Fruit fly (Drosophila melanogaster) whole organism, prepupa: ENCODE results near the gene sina.

Source experiments
- CG10631 ChIP-seq: fragments of 200-800 bp; sonication (Bioruptor generic); optimal IDR thresholded peaks from 2 replicates; lab custom pipeline; 2016; ENCODE audit warnings: missing biosample characterization, missing genetic modification characterization
- CG11902 ChIP-seq: fragments of 200-800 bp; sonication (Bioruptor generic); optimal IDR thresholded peaks from 3 replicates; lab custom pipeline; 2016; ENCODE audit warnings: missing biosample characterization, missing genetic modification characterization
- CG15336 ChIP-seq: fragments of 200-800 bp; sonication (Bioruptor generic); IDR thresholded peaks from 2 replicates; pipeline ENCODE4 v1.3.6; 2022; ENCODE audit warnings: missing biosample characterization, missing genetic modification characterization
- CG31627 ChIP-seq: fragments of 200-800 bp; sonication (Bioruptor generic); optimal IDR thresholded peaks from 3 replicates; lab custom pipeline; 2016; ENCODE audit warnings: missing biosample characterization, missing genetic modification characterization
- CG34406 ChIP-seq: fragments of 200-800 bp; sonication (Bioruptor generic); optimal IDR thresholded peaks from 3 replicates; lab custom pipeline; 2016; ENCODE audit warnings: missing biosample characterization, missing genetic modification characterization
- CG4318 ChIP-seq: fragments of 200-800 bp; sonication (Bioruptor generic); optimal IDR thresholded peaks from 3 replicates; lab custom pipeline; 2017; ENCODE audit warnings: missing biosample characterization, mild to moderate bottlenecking, missing genetic modification characterization
- CG6163 ChIP-seq: fragments of 200-800 bp; sonication (Bioruptor generic); IDR thresholded peaks from 3 replicates; pipeline ENCODE4 v1.3.6; 2022; ENCODE audit warnings: missing biosample characterization, missing genetic modification characterization
- CG6276 ChIP-seq: fragments of 200-800 bp; sonication (Bioruptor generic); optimal IDR thresholded peaks from 2 replicates; lab custom pipeline; 2017; ENCODE audit warnings: missing biosample characterization, mild to moderate bottlenecking, missing genetic modification characterization
- CG6808 ChIP-seq: fragments of 200-800 bp; sonication (Bioruptor generic); optimal IDR thresholded peaks from 3 replicates; lab custom pipeline; 2017; ENCODE audit warnings: missing biosample characterization, missing genetic modification characterization, mild to moderate bottlenecking, moderate library complexity, missing genetic modification reagents
- CG6854 ChIP-seq: fragments of 200-800 bp; sonication (Bioruptor generic); optimal IDR thresholded peaks from 2 replicates; lab custom pipeline; 2017; ENCODE audit warnings: missing biosample characterization, mild to moderate bottlenecking, missing genetic modification characterization
- CG7368 ChIP-seq: fragments of 200-800 bp; sonication (Bioruptor generic); optimal IDR thresholded peaks from 3 replicates; lab custom pipeline; 2016; ENCODE audit warnings: missing biosample characterization, missing genetic modification characterization
- CG8632 ChIP-seq: fragments of 200-800 bp; sonication (Bioruptor generic); optimal IDR thresholded peaks from 3 replicates; lab custom pipeline; 2016; ENCODE audit warnings: missing biosample characterization, missing genetic modification characterization
- CG9139 ChIP-seq: fragments of 200-800 bp; sonication (Bioruptor generic); optimal IDR thresholded peaks from 3 replicates; lab custom pipeline; 2017; ENCODE audit warnings: missing biosample characterization, mild to moderate bottlenecking, missing genetic modification characterization
- Eip75B ChIP-seq: fragments of 200-800 bp; sonication (Bioruptor generic); optimal IDR thresholded peaks from 3 replicates; lab custom pipeline; 2016; ENCODE audit warnings: missing biosample characterization, missing genetic modification characterization
- Eip78C ChIP-seq: fragments of 200-800 bp; sonication (Bioruptor generic); peaks from one replicate; lab custom pipeline; 2016; ENCODE audit warnings: missing biosample characterization, missing genetic modification characterization
- Gug ChIP-seq: fragments of 200-800 bp; sonication (Bioruptor generic); IDR thresholded peaks from 2 replicates; pipeline ENCODE4 v1.3.6; 2022; ENCODE audit warnings: missing biosample characterization, missing genetic modification characterization
- Hr38 ChIP-seq: sonication (Bioruptor generic); optimal IDR thresholded peaks from 2 replicates; lab custom pipeline; 2016; ENCODE audit warnings: missing biosample characterization, missing genetic modification characterization
- Hr39 ChIP-seq: fragments of 200-800 bp; sonication (Bioruptor generic); optimal IDR thresholded peaks from 2 replicates; lab custom pipeline; 2016; ENCODE audit warnings: missing biosample characterization, missing genetic modification characterization
- Hr4 ChIP-seq: fragments of 200-800 bp; sonication (Bioruptor generic); optimal IDR thresholded peaks from 3 replicates; lab custom pipeline; 2016; ENCODE audit warnings: missing biosample characterization, missing genetic modification characterization
- Lpt ChIP-seq: fragments of 200-800 bp; sonication (Bioruptor generic); optimal IDR thresholded peaks from 3 replicates; lab custom pipeline; 2016; ENCODE audit warnings: missing biosample characterization, missing genetic modification characterization
- Met ChIP-seq: fragments of 200-800 bp; sonication (Bioruptor generic); optimal IDR thresholded peaks from 3 replicates; lab custom pipeline; 2016; ENCODE audit warnings: missing biosample characterization, missing genetic modification characterization
- Smox ChIP-seq: fragments of 200-800 bp; sonication (Bioruptor generic); optimal IDR thresholded peaks from 3 replicates; lab custom pipeline; 2016; ENCODE audit warnings: missing biosample characterization, missing genetic modification characterization
- Sox102F ChIP-seq: fragments of 200-800 bp; sonication (Bioruptor generic); optimal IDR thresholded peaks from 2 replicates; lab custom pipeline; 2016; ENCODE audit warnings: missing biosample characterization, mild to moderate bottlenecking, missing genetic modification characterization
- Sox14 ChIP-seq: fragments of 200-800 bp; sonication (Bioruptor generic); optimal IDR thresholded peaks from 3 replicates; lab custom pipeline; 2016; ENCODE audit warnings: missing biosample characterization, missing genetic modification characterization
- achi ChIP-seq: fragments of 200-800 bp; sonication (Bioruptor generic); optimal IDR thresholded peaks from 3 replicates; lab custom pipeline; 2016; ENCODE audit warnings: missing biosample characterization, missing genetic modification characterization
- dac ChIP-seq: fragments of 200-800 bp; sonication (Bioruptor generic); optimal IDR thresholded peaks from 2 replicates; lab custom pipeline; 2017; ENCODE audit warnings: missing biosample characterization, mild to moderate bottlenecking, missing genetic modification characterization
- dsx ChIP-seq: fragments of 200-800 bp; optimal IDR thresholded peaks from 3 replicates; lab custom pipeline; 2019; ENCODE audit warnings: missing biosample characterization, mild to moderate bottlenecking, missing genetic modification characterization, moderate library complexity; ENCODE audit not compliant: poor library complexity, severe bottlenecking
- eg ChIP-seq: fragments of 200-800 bp; sonication (Bioruptor generic); IDR thresholded peaks from 3 replicates; pipeline ENCODE4 v1.3.6; 2022; ENCODE audit warnings: missing biosample characterization, missing genetic modification characterization
- esn ChIP-seq: fragments of 200-800 bp; sonication (Bioruptor generic); optimal IDR thresholded peaks from 2 replicates; lab custom pipeline; 2016; ENCODE audit warnings: missing biosample characterization, mild to moderate bottlenecking, missing genetic modification characterization, moderate library complexity
- fd59A ChIP-seq: fragments of 200-800 bp; sonication (Bioruptor generic); optimal IDR thresholded peaks from 2 replicates; lab custom pipeline; 2017; ENCODE audit warnings: missing biosample characterization, mild to moderate bottlenecking, missing genetic modification characterization, missing genetic modification reagents
- fkh ChIP-seq: fragments of 200-800 bp; sonication (Bioruptor generic); optimal IDR thresholded peaks from 3 replicates; lab custom pipeline; 2017; ENCODE audit warnings: missing biosample characterization, mild to moderate bottlenecking, missing genetic modification characterization, moderate library complexity
- ss ChIP-seq, 2 experiments: fragments of 200-800 bp; sonication (Bioruptor generic); optimal IDR thresholded peaks; 2 replicates in 1 of 2; 3 replicates in 1 of 2; lab custom pipeline; 2017 to 2018; ENCODE audit warnings: mild to moderate bottlenecking in 2 of 2, missing biosample characterization in 2 of 2, missing genetic modification characterization in 2 of 2, moderate library complexity in 1 of 2
- vri ChIP-seq: fragments of 200-800 bp; sonication (Bioruptor generic); optimal IDR thresholded peaks from 3 replicates; lab custom pipeline; 2016; ENCODE audit warnings: missing biosample characterization, mild to moderate bottlenecking, missing genetic modification characterization

The sina gene

dm6 chr3L:16806823-16807325 is 46.7 kb upstream of the sina start (continued):
- peak; percentile 66; the same call in 1 of the 3 replicates for TF ChIP-seq CG6163 (GFP tag; lab: Robert Waterston, UW)
- peak; percentile 84 to 91 for TF ChIP-seq ss (GFP tag; optimal IDR thresholded peaks at IDR 0.05; lab: Kevin White, UChicago)
- peak; percentile 72 for TF ChIP-seq CG9139 (GFP tag; lab: Kevin White, UChicago)
- TF ChIP-seq Met (GFP tag; lab: Kevin White, UChicago): peak; percentile 68
- peak; percentile 66 for TF ChIP-seq Hr4 (GFP tag; lab: Kevin White, UChicago)
- TF ChIP-seq CG6808: peak; percentile 95
- peak; percentile 8 for TF ChIP-seq vri
- no peak for TF ChIP-seq Hr38 (GFP tag; lab: Kevin White, UChicago)
- peak; percentile 80 for TF ChIP-seq esn
- peak; percentile 70 for TF ChIP-seq Lpt (GFP tag; lab: Kevin White, UChicago)
- peak; percentile 93 for TF ChIP-seq Eip78C (GFP tag; lab: Kevin White, UChicago)
- TF ChIP-seq CG11902 (GFP tag; lab: Kevin White, UChicago): peak; percentile 60
- TF ChIP-seq CG10631 (GFP tag; lab: Kevin White, UChicago): peak; percentile 89
- TF ChIP-seq Sox102F (GFP tag; lab: Kevin White, UChicago): peak; percentile 46
- TF ChIP-seq Smox (GFP tag; lab: Kevin White, UChicago): peak; percentile 59
- peak; percentile 38 for TF ChIP-seq dac (GFP tag; lab: Kevin White, UChicago)
- TF ChIP-seq CG6276 (GFP tag; lab: Kevin White, UChicago): peak; percentile 83
- TF ChIP-seq, all 60 proteins: peak for 55

- TF ChIP-seq dsx (GFP tag; lab: Kevin White, UChicago) (no peak), Eip78C (GFP tag; lab: Kevin White, UChicago) (peak; percentile 20), Sox102F (GFP tag; lab: Kevin White, UChicago) (no peak), ss (GFP tag; optimal IDR thresholded peaks at IDR 0.05; lab: Kevin White, UChicago) (peak; percentile 22 to 25), CG8632 (no peak), CG9139 (GFP tag; lab: Kevin White, UChicago) (peak; percentile 14)
Observed at dm6 chr3L:16807558-16807957, 46.0 kb upstream of the sina start, which contains the start of gene CG9674. CG9674 (minus strand) TSS chr3L:16807731.

dm6 chr3L:16808139-16808538 is 45.4 kb upstream of the sina start:
- TF ChIP-seq CG15336 (no peak), CG10631 (GFP tag; lab: Kevin White, UChicago) (no peak), Sox14 (peak; percentile 90), CG31627 (GFP tag; lab: Kevin White, UChicago) (peak; percentile 26), eg (GFP tag; lab: Robert Waterston, UW) (0 out of 3 replicates have a peak, but pooled peaks have one; percentile 19), Met (GFP tag; lab: Kevin White, UChicago) (no peak), CG7368 (no peak), CG9139 (GFP tag; lab: Kevin White, UChicago) (no peak), fkh (GFP tag; lab: Kevin White, UChicago) (peak; percentile 4)

dm6 chr3L:16810512-16810911 is 43.0 kb upstream of the sina start:
- TF ChIP-seq Hr39 (no peak), CG10631 (GFP tag; lab: Kevin White, UChicago) (no peak), achi (no peak), vri (no peak), ss (GFP tag; optimal IDR thresholded peaks at IDR 0.05; lab: Kevin White, UChicago) (no peak), CG34406 (GFP tag; lab: Kevin White, UChicago) (no peak), Met (GFP tag; lab: Kevin White, UChicago) (no peak), CG7368 (no peak), CG4318 (no peak), Gug (GFP tag; lab: Robert Waterston, UW) (no peak), CG6854 (no peak), Sox14 (no peak), eg (GFP tag; lab: Robert Waterston, UW) (no peak), Eip75B (no peak), Lpt (GFP tag; lab: Kevin White, UChicago) (no peak), fd59A (GFP tag; lab: Kevin White, UChicago) (no peak)
